Fruit fly (Drosophila melanogaster): Measurements from ENCODE around the gene tll.

DNA sequence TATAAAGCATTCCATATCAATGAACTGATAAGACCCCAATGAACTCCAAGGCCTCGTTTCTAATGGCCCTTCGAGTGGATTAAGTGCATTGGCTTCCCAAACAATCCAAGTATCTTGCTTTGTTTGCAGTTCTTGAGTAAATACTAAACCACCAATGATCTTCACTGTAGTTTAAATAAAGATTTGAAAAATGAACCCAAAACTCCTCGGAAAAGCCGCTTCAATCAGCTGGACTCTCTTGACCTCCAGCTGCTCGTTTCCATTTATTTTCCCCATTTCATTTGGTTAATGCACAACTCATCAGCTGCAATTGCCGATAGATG, 40.1 kb upstream of the tll start:
- TF ChIP-seq CG8478 (optimal IDR thresholded peaks at IDR 0.05) (no peak), CTCF (optimal IDR thresholded peaks at IDR 0.05) (no peak)

Measured in S2 (cell line).